Worm (Caenorhabditis elegans) whole organism, young adult: ENCODE measurements around the gene R03D7.15.

Source experiments
- F39B2.1 ChIP-seq: fragments of 200-800 bp; sonication (Bioruptor generic); IDR thresholded peaks from 2 replicates; pipeline ENCODE4 v1.3.6; 2022; ENCODE audit warnings: missing genetic modification reagents, missing genetic modification characterization, missing compliant biosample characterization
- F52B5.7 ChIP-seq: sonication (generic microtip); optimal IDR thresholded peaks from 2 replicates; lab custom pipeline; 2016; ENCODE audit warnings: mild to moderate bottlenecking, missing genetic modification characterization, missing compliant biosample characterization
- cebp-1 ChIP-seq, 2 experiments: fragments of 200-800 bp in 1 of 2; sonication (Bioruptor generic) in 1 of 2; sonication (generic microtip) in 1 of 2; IDR thresholded peaks in 1 of 2; optimal IDR thresholded peaks in 1 of 2; 2 replicates each; pipeline versions ENCODE4 v1.3.6 to Lab custom; 2017 to 2022; ENCODE audit warnings: missing compliant biosample characterization in 2 of 2, missing genetic modification characterization in 2 of 2, mild to moderate bottlenecking in 1 of 2, missing genetic modification reagents in 1 of 2, moderate library complexity in 1 of 2
- ceh-40 ChIP-seq: fragments of 200-800 bp; sonication (Bioruptor generic); IDR thresholded peaks from 2 replicates; pipeline ENCODE4 v1.3.6; 2022; ENCODE audit warnings: missing genetic modification characterization, missing compliant biosample characterization
- ceh-91 ChIP-seq: fragments of 200-800 bp; sonication (Bioruptor generic); IDR thresholded peaks from 2 replicates; pipeline ENCODE4 v1.3.6; 2022; ENCODE audit warnings: missing genetic modification reagents, missing genetic modification characterization, missing compliant biosample characterization
- lsl-1 ChIP-seq: fragments of 200-800 bp; sonication (Bioruptor generic); optimal IDR thresholded peaks from 2 replicates; lab custom pipeline; 2018; ENCODE audit warnings: mild to moderate bottlenecking, missing genetic modification characterization, moderate library complexity, missing compliant biosample characterization
- mxl-1 ChIP-seq: sonication (generic microtip); optimal IDR thresholded peaks from 2 replicates; lab custom pipeline; 2016; ENCODE audit warnings: missing genetic modification characterization, missing compliant biosample characterization
- nhr-179 ChIP-seq: sonication (generic microtip); optimal IDR thresholded peaks from 2 replicates; lab custom pipeline; 2016; ENCODE audit warnings: mild to moderate bottlenecking, missing genetic modification characterization, missing compliant biosample characterization
- nhr-80 ChIP-seq: sonication (generic microtip); optimal IDR thresholded peaks from 2 replicates; lab custom pipeline; 2016; ENCODE audit warnings: missing genetic modification characterization, missing compliant biosample characterization
- unc-62 ChIP-seq: fragments of 150-350 bp; optimal IDR thresholded peaks from 2 replicates; lab custom pipeline; 2014; ENCODE audit warnings: missing biosample characterization, missing genetic modification reagents, missing genetic modification characterization

- TF ChIP-seq nhr-80 (tag; lab: Kevin White, UChicago) (no peak), unc-62 (GFP tag; lab: Kevin White, UChicago) (no peak), ceh-40 (GFP tag; lab: Robert Waterston, UW) (no peak), cebp-1 (GFP tag; IDR thresholded peaks at IDR 0.05; lab: Robert Waterston, UW) (no peak), cebp-1 (tag; optimal IDR thresholded peaks at IDR 0.05; lab: Kevin White, UChicago) (no peak), nhr-179 (tag; lab: Kevin White, UChicago) (no peak), lsl-1 (GFP tag; lab: Kevin White, UChicago) (no peak), F52B5.7 (tag; lab: Kevin White, UChicago) (no peak), ceh-91 (no peak), mxl-1 (tag; lab: Kevin White, UChicago) (no peak), F39B2.1 (no peak)
Measured at ce11 chrII:10959676-10960075, 17.7 kb downstream of the R03D7.15 start.
